Fruit fly (Drosophila melanogaster) whole organism, embryonic: Measurements from ENCODE around the gene CG31928.

Experiments used
- Ada2b ChIP-seq: fragments of 200-800 bp; sonication (Bioruptor generic); IDR thresholded peaks from 2 replicates; pipeline ENCODE4 v1.3.6; 2022; ENCODE audit warnings: missing biosample characterization, missing genetic modification characterization
- Atf-2 ChIP-seq: fragments of 200-800 bp; sonication (Bioruptor generic); optimal IDR thresholded peaks from 2 replicates; lab custom pipeline; 2016; ENCODE audit warnings: missing biosample characterization, missing genetic modification characterization
- CG1024 ChIP-seq: fragments of 200-800 bp; sonication (Bioruptor generic); IDR thresholded peaks from 2 replicates; pipeline ENCODE4 v1.3.6; 2022; ENCODE audit warnings: missing biosample characterization, missing genetic modification characterization
- CG10267 ChIP-seq: fragments of 200-800 bp; sonication (Bioruptor generic); optimal IDR thresholded peaks from 2 replicates; lab custom pipeline; 2018; ENCODE audit warnings: missing biosample characterization, mild to moderate bottlenecking, missing genetic modification characterization, moderate library complexity
- CG10274 ChIP-seq: fragments of 200-800 bp; sonication (Bioruptor generic); optimal IDR thresholded peaks from 3 replicates; lab custom pipeline; 2017; ENCODE audit warnings: missing biosample characterization, mild to moderate bottlenecking, missing genetic modification characterization
- CG10321 ChIP-seq: fragments of 200-800 bp; sonication (Bioruptor generic); IDR thresholded peaks from 2 replicates; pipeline ENCODE4 v1.3.6; 2022; ENCODE audit warnings: missing biosample characterization, missing genetic modification characterization
- CG10959 ChIP-seq: fragments of 200-800 bp; sonication (Bioruptor generic); IDR thresholded peaks from 2 replicates; pipeline ENCODE4 v1.3.6; 2022; ENCODE audit warnings: missing biosample characterization, missing genetic modification characterization
- CG11093 ChIP-seq: fragments of 200-800 bp; sonication (Bioruptor generic); IDR thresholded peaks from 3 replicates; pipeline ENCODE4 v1.3.6; 2022; ENCODE audit warnings: missing biosample characterization, missing genetic modification characterization
- CG11695 ChIP-seq: fragments of 200-800 bp; sonication (Bioruptor generic); IDR thresholded peaks from 3 replicates; pipeline ENCODE4 v1.3.6; 2022; ENCODE audit warnings: missing biosample characterization, missing genetic modification characterization
- CG12391 ChIP-seq: fragments of 200-800 bp; sonication (Bioruptor generic); optimal IDR thresholded peaks from 3 replicates; lab custom pipeline; 2018; ENCODE audit warnings: missing biosample characterization, mild to moderate bottlenecking, missing genetic modification characterization, moderate library complexity
- CG13287 ChIP-seq: fragments of 200-800 bp; sonication (Bioruptor generic); IDR thresholded peaks from 2 replicates; pipeline ENCODE4 v1.3.6; 2022; ENCODE audit warnings: missing biosample characterization, missing genetic modification characterization; ENCODE audit not compliant: partially characterized antibody
- CG14965 ChIP-seq: fragments of 200-800 bp; sonication (Bioruptor generic); optimal IDR thresholded peaks from 2 replicates; lab custom pipeline; 2016; ENCODE audit warnings: missing biosample characterization, missing genetic modification characterization, borderline replicate concordance
- CG1602 ChIP-seq: fragments of 200-800 bp; sonication (Bioruptor generic); optimal IDR thresholded peaks from 3 replicates; lab custom pipeline; 2016; ENCODE audit warnings: missing biosample characterization, missing genetic modification characterization
- CG16815 ChIP-seq: fragments of 200-800 bp; sonication (Bioruptor generic); optimal IDR thresholded peaks from 3 replicates; lab custom pipeline; 2017; ENCODE audit warnings: missing biosample characterization, mild to moderate bottlenecking, missing genetic modification characterization
- CG17829 ChIP-seq: fragments of 200-800 bp; optimal IDR thresholded peaks from 2 replicates; lab custom pipeline; 2019; ENCODE audit warnings: missing biosample characterization, mild to moderate bottlenecking, missing genetic modification characterization, moderate library complexity
- CG2712 ChIP-seq: fragments of 200-800 bp; optimal IDR thresholded peaks from 3 replicates; lab custom pipeline; 2019; ENCODE audit warnings: missing biosample characterization, mild to moderate bottlenecking, missing genetic modification characterization, moderate library complexity
- CG30020 ChIP-seq: fragments of 200-800 bp; optimal IDR thresholded peaks from 2 replicates; lab custom pipeline; 2019; ENCODE audit warnings: missing biosample characterization, mild to moderate bottlenecking, missing genetic modification characterization, moderate library complexity
- CG31441 ChIP-seq: fragments of 200-800 bp; sonication (Bioruptor generic); IDR thresholded peaks from 2 replicates; pipeline ENCODE4 v1.3.6; 2022; ENCODE audit warnings: missing biosample characterization, missing genetic modification characterization
- CG33213 ChIP-seq: fragments of 200-800 bp; sonication (Bioruptor generic); optimal IDR thresholded peaks from 3 replicates; lab custom pipeline; 2016; ENCODE audit warnings: missing biosample characterization, missing genetic modification characterization
- CG34224 ChIP-seq: fragments of 200-800 bp; sonication (Bioruptor generic); IDR thresholded peaks from 3 replicates; pipeline ENCODE4 v1.3.6; 2022; ENCODE audit warnings: missing biosample characterization, missing genetic modification characterization; ENCODE audit not compliant: partially characterized antibody
- CG5180 ChIP-seq: fragments of 200-800 bp; sonication (Bioruptor generic); optimal IDR thresholded peaks from 3 replicates; lab custom pipeline; 2017; ENCODE audit warnings: missing biosample characterization, missing genetic modification characterization, mild to moderate bottlenecking, moderate library complexity, missing genetic modification reagents
- CG6813 ChIP-seq: fragments of 200-800 bp; sonication (Bioruptor generic); optimal IDR thresholded peaks from 2 replicates; lab custom pipeline; 2017; ENCODE audit warnings: missing biosample characterization, missing genetic modification characterization, mild to moderate bottlenecking, moderate library complexity, missing genetic modification reagents
- CG7357 ChIP-seq: fragments of 200-800 bp; sonication (Bioruptor generic); IDR thresholded peaks from 3 replicates; pipeline ENCODE4 v1.3.6; 2022; ENCODE audit warnings: missing biosample characterization, missing genetic modification characterization
- CG7839 ChIP-seq: fragments of 200-800 bp; sonication (Bioruptor generic); optimal IDR thresholded peaks from 3 replicates; lab custom pipeline; 2018; ENCODE audit warnings: missing biosample characterization, mild to moderate bottlenecking, missing genetic modification characterization, moderate library complexity
- CG8388 ChIP-seq: fragments of 200-800 bp; sonication (Bioruptor generic); optimal IDR thresholded peaks from 2 replicates; lab custom pipeline; 2019; ENCODE audit warnings: missing biosample characterization, mild to moderate bottlenecking, missing genetic modification characterization, moderate library complexity
- E2f1 ChIP-seq: fragments of 200-800 bp; sonication (Bioruptor generic); IDR thresholded peaks from 2 replicates; pipeline ENCODE4 v1.3.6; 2022; ENCODE audit warnings: missing biosample characterization, missing genetic modification characterization
- HLH54F ChIP-seq: fragments of 200-800 bp; sonication (Bioruptor generic); optimal IDR thresholded peaks from 3 replicates; lab custom pipeline; 2016; ENCODE audit warnings: missing biosample characterization, missing genetic modification characterization
- NK7.1 ChIP-seq: fragments of 200-800 bp; sonication (Bioruptor generic); optimal IDR thresholded peaks from 3 replicates; lab custom pipeline; 2016; ENCODE audit warnings: missing biosample characterization, missing genetic modification characterization
- Optix ChIP-seq: fragments of 200-800 bp; sonication (Bioruptor generic); IDR thresholded peaks from 3 replicates; pipeline ENCODE4 v1.3.6; 2022; ENCODE audit warnings: missing biosample characterization, missing genetic modification characterization
- Pdp1 ChIP-seq, 2 experiments: fragments of 200-800 bp; sonication (Bioruptor generic); optimal IDR thresholded peaks; 3 replicates each; lab custom pipeline; 2016; ENCODE audit warnings: missing biosample characterization in 2 of 2, missing genetic modification characterization in 2 of 2, mild to moderate bottlenecking in 1 of 2, moderate library complexity in 1 of 2
- Rfx ChIP-seq: fragments of 200-800 bp; sonication (Bioruptor generic); IDR thresholded peaks from 2 replicates; pipeline ENCODE4 v1.3.6; 2022; ENCODE audit warnings: missing biosample characterization, missing genetic modification characterization
- Sry-δ ChIP-seq: fragments of 200-800 bp; sonication (Bioruptor generic); optimal IDR thresholded peaks from 2 replicates; lab custom pipeline; 2016; ENCODE audit warnings: missing biosample characterization, missing genetic modification characterization
- Xbp1 ChIP-seq: fragments of 200-800 bp; sonication (Bioruptor generic); optimal IDR thresholded peaks from 3 replicates; lab custom pipeline; 2016; ENCODE audit warnings: missing biosample characterization, mild to moderate bottlenecking, missing genetic modification characterization
- chif ChIP-seq, 2 experiments: fragments of 200-800 bp; sonication (Bioruptor generic); optimal IDR thresholded peaks; 3 replicates each; lab custom pipeline; 2016; ENCODE audit warnings: missing biosample characterization in 2 of 2, missing genetic modification characterization in 2 of 2
- chm ChIP-seq: fragments of 200-800 bp; sonication (Bioruptor generic); IDR thresholded peaks from 2 replicates; pipeline ENCODE4 v1.3.6; 2022; ENCODE audit warnings: missing biosample characterization, missing genetic modification characterization
- crol ChIP-seq: fragments of 200-800 bp; sonication (Bioruptor generic); IDR thresholded peaks from 2 replicates; pipeline ENCODE4 v1.3.6; 2022; ENCODE audit warnings: missing biosample characterization, missing genetic modification characterization
- dm ChIP-seq: fragments of 200-800 bp; sonication (Bioruptor generic); optimal IDR thresholded peaks from 3 replicates; lab custom pipeline; 2016; ENCODE audit warnings: missing biosample characterization, missing genetic modification characterization
- gcm2 ChIP-seq: fragments of 200-800 bp; sonication (Bioruptor generic); optimal IDR thresholded peaks from 2 replicates; lab custom pipeline; 2016; ENCODE audit warnings: missing biosample characterization, missing genetic modification characterization
- grau ChIP-seq: fragments of 200-800 bp; optimal IDR thresholded peaks from 3 replicates; lab custom pipeline; 2019; ENCODE audit warnings: missing biosample characterization, mild to moderate bottlenecking, missing genetic modification characterization, moderate library complexity
- hbn ChIP-seq: fragments of 200-800 bp; sonication (Bioruptor generic); IDR thresholded peaks from 2 replicates; pipeline ENCODE4 v1.3.6; 2022; ENCODE audit warnings: missing biosample characterization, missing genetic modification characterization; ENCODE audit not compliant: partially characterized antibody
- knrl ChIP-seq: fragments of 200-800 bp; sonication (Bioruptor generic); IDR thresholded peaks from 3 replicates; pipeline ENCODE4 v1.3.6; 2022; ENCODE audit warnings: missing biosample characterization, missing genetic modification characterization; ENCODE audit not compliant: partially characterized antibody
- lov ChIP-seq, 2 experiments: fragments of 200-800 bp in 1 of 2; fragments of >200 bp in 1 of 2; sonication (Bioruptor generic) in 1 of 2; IDR thresholded peaks in 1 of 2; optimal IDR thresholded peaks in 1 of 2; 2 replicates in 1 of 2; 3 replicates in 1 of 2; pipeline versions ENCODE4 v1.3.6 to Lab custom; 2017 to 2022; ENCODE audit warnings: missing biosample characterization in 1 of 2, missing genetic modification characterization in 1 of 2
- nerfin-2 ChIP-seq: fragments of 200-800 bp; sonication (Bioruptor generic); IDR thresholded peaks from 2 replicates; pipeline ENCODE4 v1.3.6; 2022; ENCODE audit warnings: missing biosample characterization, missing genetic modification characterization; ENCODE audit not compliant: partially characterized antibody
- nmo ChIP-seq: fragments of 200-800 bp; sonication (Bioruptor generic); optimal IDR thresholded peaks from 2 replicates; lab custom pipeline; 2018; ENCODE audit warnings: missing biosample characterization, mild to moderate bottlenecking, missing genetic modification characterization, moderate library complexity
- otp ChIP-seq: fragments of 200-800 bp; sonication (Bioruptor generic); IDR thresholded peaks from 3 replicates; pipeline ENCODE4, ENCODE4 v1.3.6; 2022; ENCODE audit warnings: missing biosample characterization, missing genetic modification characterization
- sens-2 ChIP-seq: fragments of 200-800 bp; sonication (Bioruptor generic); IDR thresholded peaks from 2 replicates; pipeline ENCODE4 v1.3.6; 2022; ENCODE audit warnings: missing biosample characterization, missing genetic modification characterization
- ssp ChIP-seq: fragments of 200-800 bp; sonication (Bioruptor generic); IDR thresholded peaks from 2 replicates; pipeline ENCODE4 v1.3.6; 2022; ENCODE audit warnings: missing biosample characterization, missing genetic modification characterization
- trem ChIP-seq: fragments of 200-800 bp; optimal IDR thresholded peaks from 3 replicates; lab custom pipeline; 2019; ENCODE audit warnings: missing biosample characterization, mild to moderate bottlenecking, missing genetic modification characterization, moderate library complexity

The CG31928 gene

dm6 chr2L:1462136-1462535, 30.0 kb upstream of the CG31928 start (continued):
- 0 out of 2 replicates have a peak, but pooled peaks have one; percentile 29 for TF ChIP-seq CG31441 (GFP tag; lab: Robert Waterston, UW)
- peak; percentile 61 for TF ChIP-seq Sry-δ (GFP tag; lab: Kevin White, UChicago)
- no peak for TF ChIP-seq lov (optimal IDR thresholded peaks at IDR 0.05; lab: Kevin White, UChicago)
- peak; percentile 59; the same call in 1 of the 3 replicates for TF ChIP-seq lov (GFP tag; IDR thresholded peaks at IDR 0.05; lab: Robert Waterston, UW)
- 0 out of 3 replicates have a peak, but pooled peaks have one; percentile 26 for TF ChIP-seq CG11695 (GFP tag; lab: Robert Waterston, UW)
- peak; percentile 82 for TF ChIP-seq CG5180 (GFP tag; lab: Kevin White, UChicago)
- TF ChIP-seq dm (GFP tag; lab: Kevin White, UChicago), result peak; percentile 7
- TF ChIP-seq crol (GFP tag; lab: Robert Waterston, UW), result 0 out of 2 replicates have a peak, but pooled peaks have one; percentile 17
- peak; percentile 68 for TF ChIP-seq sens-2
- TF ChIP-seq CG10959 (GFP tag; lab: Robert Waterston, UW), result peak; percentile 86
- TF ChIP-seq CG11093 (GFP tag; lab: Robert Waterston, UW), result peak; percentile 35; the same call in 1 of the 3 replicates
- peak; percentile 43 for TF ChIP-seq Xbp1 (GFP tag; lab: Kevin White, UChicago)
- peak; percentile 28 for TF ChIP-seq trem (tag; lab: Kevin White, UChicago)
- TF ChIP-seq Ada2b (GFP tag; lab: Robert Waterston, UW), result 0 out of 2 replicates have a peak, but pooled peaks have one; percentile 19
- peak; percentile 48 for TF ChIP-seq Atf-2
- peak; percentile 58; the same call in 2 of the 3 replicates for TF ChIP-seq CG7357 (GFP tag; lab: Robert Waterston, UW)
- peak; percentile 37 for TF ChIP-seq nmo
- TF ChIP-seq knrl (GFP tag; lab: Robert Waterston, UW), result peak; percentile 70; the same call in 2 of the 3 replicates
- TF ChIP-seq ssp (GFP tag; lab: Robert Waterston, UW), result peak; percentile 51
- no peak for TF ChIP-seq HLH54F (GFP tag; lab: Kevin White, UChicago)
- TF ChIP-seq CG1602, result peak; percentile 68
- TF ChIP-seq otp (GFP tag; lab: Robert Waterston, UW), result peak; percentile 79; the same call in 2 of the 3 replicates
- TF ChIP-seq CG13287 (GFP tag; lab: Robert Waterston, UW), result 0 out of 2 replicates have a peak, but pooled peaks have one; percentile 22
- peak; percentile 79 for TF ChIP-seq CG12391 (tag; lab: Kevin White, UChicago)
- TF ChIP-seq grau (tag; lab: Kevin White, UChicago), result peak; percentile 45
- TF ChIP-seq nerfin-2 (GFP tag; lab: Robert Waterston, UW), result peak; percentile 47
- TF ChIP-seq CG2712 (tag; lab: Kevin White, UChicago), result peak; percentile 80
- no peak for TF ChIP-seq Optix (GFP tag; lab: Robert Waterston, UW)
- TF ChIP-seq CG14965, result no peak
- peak; percentile 67 for TF ChIP-seq CG34224 (GFP tag; lab: Robert Waterston, UW)
- no peak for TF ChIP-seq CG10321 (GFP tag; lab: Robert Waterston, UW)
- peak; percentile 74 for TF ChIP-seq hbn (GFP tag; lab: Robert Waterston, UW)
- TF ChIP-seq NK7.1 (GFP tag; lab: Kevin White, UChicago), result no peak
- peak; percentile 63; the same call in 1 of the 2 replicates for TF ChIP-seq chm (GFP tag; lab: Robert Waterston, UW)
- peak; percentile 21 for TF ChIP-seq CG8388
- TF ChIP-seq Rfx (GFP tag; lab: Robert Waterston, UW), result 0 out of 2 replicates have a peak, but pooled peaks have one; percentile 25
- 0 out of 2 replicates have a peak, but pooled peaks have one; percentile 15 for TF ChIP-seq CG1024
- TF ChIP-seq CG10267, result peak; percentile 65
- TF ChIP-seq Pdp1 (GFP tag; optimal IDR thresholded peaks at IDR 0.05; lab: Kevin White, UChicago), result peak; percentile 18 to 46
- TF ChIP-seq CG16815 (GFP tag; lab: Kevin White, UChicago), result peak; percentile 78
- no peak for TF ChIP-seq CG10274
- TF ChIP-seq CG30020 (tag; lab: Kevin White, UChicago), result peak; percentile 7
- TF ChIP-seq gcm2 (GFP tag; lab: Kevin White, UChicago), result no peak
- peak; percentile 5 for TF ChIP-seq CG33213 (GFP tag; lab: Kevin White, UChicago)
- peak; percentile 57 to 81 for TF ChIP-seq chif (GFP tag; optimal IDR thresholded peaks at IDR 0.05; lab: Kevin White, UChicago)
- TF ChIP-seq E2f1 (GFP tag; lab: Robert Waterston, UW), result peak; percentile 34
- TF ChIP-seq CG17829 (tag; lab: Kevin White, UChicago), result peak; percentile 80
- TF ChIP-seq CG7839 (tag; lab: Kevin White, UChicago), result peak; percentile 19
- peak; percentile 11 for TF ChIP-seq CG6813 (GFP tag; lab: Kevin White, UChicago)
